Worm (Caenorhabditis elegans) whole organism, L4/young adult: ENCODE results near the gene srlf-15.
A peak's percentile ranks its signal among the peaks of the same experiment; 100 is the strongest.

Source experiments
- W03F9.2 ChIP-seq: fragments of 150-350 bp; optimal IDR thresholded peaks from 2 replicates; lab custom pipeline; 2014; ENCODE audit warnings: missing biosample characterization, missing genetic modification characterization
- dao-5 ChIP-seq: sonication (generic microtip); optimal IDR thresholded peaks from 2 replicates; lab custom pipeline; 2016; ENCODE audit warnings: missing genotype, missing genetic modification characterization, moderate library complexity, missing compliant biosample characterization
- him-1 ChIP-seq: sonication (generic microtip); optimal IDR thresholded peaks from 2 replicates; lab custom pipeline; 2016; ENCODE audit warnings: missing genotype, missing genetic modification reagents, missing genetic modification characterization, missing compliant biosample characterization

Gene srlf-15

ce11 chrII:11045872-11046271, 10.0 kb downstream of the srlf-15 start, which contains the start of gene col-83:
Gene col-83 (minus strand): TSS chrII:11045972.
- TF ChIP-seq him-1 (no peak), W03F9.2 (tag; lab: Kevin White, UChicago) (no peak), dao-5 (tag; lab: Kevin White, UChicago) (no peak)

DNA sequence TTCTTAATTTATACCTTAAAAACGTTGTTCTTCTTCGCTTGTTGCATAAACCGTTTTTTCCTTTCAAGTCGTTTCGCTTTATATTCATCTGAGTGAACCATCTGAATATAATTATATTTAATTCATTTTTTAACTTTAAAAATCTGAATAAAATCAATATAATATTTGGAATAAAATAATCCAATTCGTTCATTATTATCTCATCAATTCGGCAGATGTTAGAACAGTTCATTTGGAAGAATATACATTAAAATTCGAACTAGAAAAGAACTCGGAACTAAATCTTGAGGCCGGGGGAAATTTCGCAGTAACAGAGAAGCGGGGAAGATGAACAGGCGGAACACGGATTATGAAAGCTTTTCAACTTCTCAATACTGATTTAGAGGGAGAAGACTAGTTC, 13.1 kb downstream of the srlf-15 start, which contains the start of gene F33A8.4:
TSS of gene F33A8.4 (minus strand) at position 101 of the 400 bp plus-strand sequence.
- TF ChIP-seq W03F9.2 (tag; lab: Kevin White, UChicago) (no peak), dao-5 (tag; lab: Kevin White, UChicago) (no peak), him-1 (no peak)

DNA sequence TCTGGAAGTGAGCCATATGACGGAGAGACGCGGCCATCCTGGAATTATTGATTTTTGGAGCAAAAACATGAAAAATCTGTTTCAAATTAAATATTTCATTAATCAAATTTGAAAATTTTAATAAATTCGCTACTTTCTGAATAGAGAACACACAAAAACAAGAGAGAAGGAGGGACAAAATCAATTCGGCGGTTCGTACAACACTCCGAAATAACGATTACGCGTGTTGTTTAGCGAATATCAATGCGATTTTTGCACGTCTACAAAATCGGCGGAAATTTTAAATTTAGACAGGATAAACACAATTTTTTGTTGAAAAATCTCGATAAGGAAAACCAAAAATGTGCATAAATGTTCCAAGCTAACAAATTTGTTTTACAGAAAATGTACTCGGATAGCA, 14.0 kb downstream of the srlf-15 start, which contains the start of the genes sdhd-1 and ilkp-1:
TSS of gene sdhd-1 (minus strand) at position 38 of the 400 bp plus-strand sequence.
TSS of gene ilkp-1 (plus strand) at position 380 of the 400 bp plus-strand sequence.
- TF ChIP-seq W03F9.2 (tag; lab: Kevin White, UChicago), result no peak
- TF ChIP-seq dao-5 (tag; lab: Kevin White, UChicago), result no peak
- no peak for TF ChIP-seq him-1

ce11 chrII:11050678-11051077, 14.8 kb downstream of the srlf-15 start:
- TF ChIP-seq him-1 (no peak), W03F9.2 (tag; lab: Kevin White, UChicago) (peak; percentile 55)

DNA sequence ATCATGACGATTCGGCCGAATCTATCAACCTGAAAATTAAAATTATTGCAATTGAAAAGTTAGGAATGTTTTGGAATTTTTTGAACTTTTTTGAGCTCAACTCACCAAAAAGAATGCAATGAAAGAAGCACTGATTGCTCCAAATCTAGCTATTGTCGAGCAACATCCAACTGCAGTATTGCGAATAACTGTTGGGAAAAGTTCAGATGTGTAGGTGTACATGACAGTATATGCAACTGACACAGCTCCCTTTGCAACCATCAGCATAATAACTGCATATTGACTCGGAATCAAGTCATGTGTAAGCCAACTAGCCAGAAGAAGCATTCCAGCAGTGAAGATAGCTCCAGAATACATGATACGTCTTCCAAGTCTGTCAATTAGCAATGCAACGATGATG, 16.7 kb downstream of the srlf-15 start:
- TF ChIP-seq him-1, result no peak
- no peak for TF ChIP-seq W03F9.2 (tag; lab: Kevin White, UChicago)
- TF ChIP-seq dao-5 (tag; lab: Kevin White, UChicago), result no peak

DNA sequence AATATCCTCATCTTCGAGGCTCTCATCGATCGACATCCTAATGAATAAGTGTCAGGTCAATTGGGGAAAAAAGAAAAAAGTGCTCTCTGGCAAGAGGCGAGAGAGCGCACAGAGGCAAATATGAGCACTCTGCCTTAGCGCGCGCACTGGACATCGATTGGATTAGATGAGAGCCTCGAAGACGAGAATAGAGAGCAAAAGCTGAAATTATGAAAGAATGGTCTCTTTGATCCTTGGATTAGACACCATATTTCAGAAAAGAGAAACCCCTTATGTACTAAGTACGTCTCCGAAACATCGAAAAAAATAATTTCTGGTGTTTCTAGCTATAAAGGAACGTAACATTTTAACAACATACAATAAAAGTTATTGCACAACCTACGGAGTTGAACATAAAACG, 19.3 kb downstream of the srlf-15 start, which contains the start of gene F45E10.2:
TSS of gene F45E10.2 (minus strand) at position 101 of the 400 bp plus-strand sequence.
- TF ChIP-seq him-1 (no peak), dao-5 (tag; lab: Kevin White, UChicago) (no peak), W03F9.2 (tag; lab: Kevin White, UChicago) (no peak)

- no peak for TF ChIP-seq dao-5 (tag; lab: Kevin White, UChicago)
- no peak for TF ChIP-seq W03F9.2 (tag; lab: Kevin White, UChicago)
- no peak for TF ChIP-seq him-1
Observed at ce11 chrII:11057256-11057655, 21.4 kb downstream of the srlf-15 start.

ce11 chrII:11064191-11064695, 28.4 kb downstream of the srlf-15 start:
- TF ChIP-seq dao-5 (tag; lab: Kevin White, UChicago) (no peak), W03F9.2 (tag; lab: Kevin White, UChicago) (no peak), him-1 (no peak)

ce11 chrII:11072565-11072964, 36.7 kb downstream of the srlf-15 start:
- TF ChIP-seq W03F9.2 (tag; lab: Kevin White, UChicago), result no peak
- TF ChIP-seq him-1, result no peak
- TF ChIP-seq dao-5 (tag; lab: Kevin White, UChicago), result no peak

DNA sequence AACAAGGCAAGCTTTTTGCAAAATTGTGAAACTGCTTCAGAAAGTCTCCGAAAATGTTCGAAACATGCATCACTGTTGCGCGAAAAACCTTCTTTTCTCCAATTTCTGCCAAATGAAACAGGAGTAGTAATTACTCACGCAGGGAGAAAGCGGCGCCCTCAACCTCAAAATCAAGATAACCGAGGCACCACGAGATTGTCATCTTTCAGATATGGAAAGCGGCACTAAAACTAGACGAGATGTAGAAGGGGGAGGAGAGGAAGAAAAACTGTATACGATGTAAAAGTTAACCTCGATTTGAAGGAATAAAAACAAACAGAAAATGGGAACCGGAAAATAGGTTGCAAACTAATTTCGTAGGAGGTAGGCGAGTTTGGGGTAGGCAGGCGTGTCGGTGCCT, 40.7 kb downstream of the srlf-15 start:
- TF ChIP-seq dao-5 (tag; lab: Kevin White, UChicago), result no peak
- no peak for TF ChIP-seq W03F9.2 (tag; lab: Kevin White, UChicago)
- no peak for TF ChIP-seq him-1

DNA sequence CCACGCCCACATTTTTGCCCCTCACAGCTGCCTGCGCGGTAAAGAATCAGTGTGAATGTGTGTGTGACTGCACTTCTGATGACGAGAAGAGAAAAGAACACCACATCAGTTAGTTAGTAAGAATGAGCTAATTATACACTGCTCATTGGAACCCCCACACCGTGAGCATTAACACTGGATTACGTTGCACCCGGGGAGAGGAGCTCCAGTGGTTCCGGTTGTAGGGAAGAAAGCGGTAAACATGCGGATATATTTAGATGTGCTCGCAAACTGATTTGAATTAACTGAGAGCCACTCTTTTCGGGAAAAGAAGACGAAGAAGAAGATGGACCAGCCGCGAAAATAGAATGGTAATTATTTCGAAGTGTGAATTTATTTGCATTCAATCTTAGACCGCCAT, 50.9 kb downstream of the srlf-15 start:
- TF ChIP-seq W03F9.2 (tag; lab: Kevin White, UChicago), result no peak
- no peak for TF ChIP-seq him-1
- no peak for TF ChIP-seq dao-5 (tag; lab: Kevin White, UChicago)

- TF ChIP-seq him-1 (no peak), dao-5 (tag; lab: Kevin White, UChicago) (no peak), W03F9.2 (tag; lab: Kevin White, UChicago) (no peak)
Observed at ce11 chrII:11088137-11088536, 52.3 kb downstream of the srlf-15 start.
